Fruit fly (Drosophila melanogaster) whole organism, embryonic: ENCODE data around the gene CG8051.

Experiments
- CG10147 ChIP-seq: fragments of 200-800 bp; sonication (Bioruptor generic); optimal IDR thresholded peaks from 2 replicates; lab custom pipeline; 2019; ENCODE audit warnings: missing biosample characterization, mild to moderate bottlenecking, missing genetic modification characterization, moderate library complexity
- CG11093 ChIP-seq: fragments of 200-800 bp; sonication (Bioruptor generic); IDR thresholded peaks from 3 replicates; pipeline ENCODE4 v1.3.6; 2022; ENCODE audit warnings: missing biosample characterization, missing genetic modification characterization
- CG11696 ChIP-seq: fragments of 200-800 bp; sonication (Bioruptor generic); IDR thresholded peaks from 2 replicates; pipeline ENCODE4 v1.3.6; 2022; ENCODE audit warnings: missing biosample characterization, missing genetic modification characterization
- CG12155 ChIP-seq: fragments of 200-800 bp; sonication (Bioruptor generic); optimal IDR thresholded peaks from 3 replicates; lab custom pipeline; 2016; ENCODE audit warnings: missing biosample characterization, missing genetic modification characterization
- CG12219 ChIP-seq: fragments of 200-800 bp; sonication (Bioruptor generic); optimal IDR thresholded peaks from 3 replicates; lab custom pipeline; 2018; ENCODE audit warnings: missing biosample characterization, mild to moderate bottlenecking, missing genetic modification characterization
- CG13296 ChIP-seq: fragments of 200-800 bp; sonication (Bioruptor generic); optimal IDR thresholded peaks from 3 replicates; lab custom pipeline; 2018; ENCODE audit warnings: missing biosample characterization, mild to moderate bottlenecking, missing genetic modification characterization
- CG13424 ChIP-seq: fragments of 200-800 bp; sonication (Bioruptor generic); optimal IDR thresholded peaks from 2 replicates; lab custom pipeline; 2019; ENCODE audit warnings: missing biosample characterization, mild to moderate bottlenecking, missing genetic modification characterization, moderate library complexity
- CG14860 ChIP-seq: fragments of 200-800 bp; sonication (Bioruptor generic); IDR thresholded peaks from 3 replicates; pipeline ENCODE4 v1.3.6; 2022; ENCODE audit warnings: missing biosample characterization, missing genetic modification characterization; ENCODE audit not compliant: partially characterized antibody
- CG1602 ChIP-seq: fragments of 200-800 bp; sonication (Bioruptor generic); optimal IDR thresholded peaks from 3 replicates; lab custom pipeline; 2016; ENCODE audit warnings: missing biosample characterization, missing genetic modification characterization
- CG17359 ChIP-seq: fragments of 200-800 bp; sonication (Bioruptor generic); optimal IDR thresholded peaks from 3 replicates; lab custom pipeline; 2018; ENCODE audit warnings: missing biosample characterization, mild to moderate bottlenecking, missing genetic modification characterization, moderate library complexity
- CG2129 ChIP-seq: fragments of 200-800 bp; sonication (Bioruptor generic); IDR thresholded peaks from 2 replicates; pipeline ENCODE4 v1.3.6; 2022; ENCODE audit warnings: missing biosample characterization, missing genetic modification characterization; ENCODE audit not compliant: partially characterized antibody
- CG33557 ChIP-seq: fragments of 200-800 bp; sonication (Bioruptor generic); optimal IDR thresholded peaks from 2 replicates; lab custom pipeline; 2019; ENCODE audit warnings: missing biosample characterization, mild to moderate bottlenecking, missing genetic modification characterization, moderate library complexity
- CG3407 ChIP-seq: fragments of 200-800 bp; sonication (Bioruptor generic); optimal IDR thresholded peaks from 2 replicates; lab custom pipeline; 2018; ENCODE audit warnings: missing biosample characterization, mild to moderate bottlenecking, missing genetic modification characterization
- CG34376 ChIP-seq: fragments of 200-800 bp; sonication (Bioruptor generic); optimal IDR thresholded peaks from 2 replicates; lab custom pipeline; 2018; ENCODE audit warnings: missing biosample characterization, mild to moderate bottlenecking, missing genetic modification characterization
- CG34422 ChIP-seq: fragments of 200-800 bp; sonication (Bioruptor generic); IDR thresholded peaks from 3 replicates; pipeline ENCODE4 v1.3.6; 2022; ENCODE audit warnings: missing biosample characterization, missing genetic modification characterization
- CG3726 ChIP-seq: fragments of 200-800 bp; sonication (Bioruptor generic); IDR thresholded peaks from 3 replicates; pipeline ENCODE4, ENCODE4 v1.3.6; 2022; ENCODE audit warnings: missing biosample characterization, missing genetic modification characterization
- CG4617 ChIP-seq: fragments of 200-800 bp; sonication (Bioruptor generic); optimal IDR thresholded peaks from 3 replicates; lab custom pipeline; 2016; ENCODE audit warnings: missing biosample characterization, missing genetic modification characterization, borderline replicate concordance
- CG7745 ChIP-seq: fragments of 200-800 bp; sonication (Bioruptor generic); optimal IDR thresholded peaks from 2 replicates; lab custom pipeline; 2018; ENCODE audit warnings: missing biosample characterization, mild to moderate bottlenecking, missing genetic modification characterization, moderate library complexity
- CG7839 ChIP-seq: fragments of 200-800 bp; sonication (Bioruptor generic); optimal IDR thresholded peaks from 3 replicates; lab custom pipeline; 2018; ENCODE audit warnings: missing biosample characterization, mild to moderate bottlenecking, missing genetic modification characterization, moderate library complexity
- Chrac-16 ChIP-seq: fragments of 200-800 bp; sonication (Bioruptor generic); optimal IDR thresholded peaks from 3 replicates; lab custom pipeline; 2016; ENCODE audit warnings: missing biosample characterization, missing genetic modification characterization
- CoRest ChIP-seq: fragments of 200-800 bp; sonication (Bioruptor generic); optimal IDR thresholded peaks from 3 replicates; lab custom pipeline; 2018; ENCODE audit warnings: missing biosample characterization, mild to moderate bottlenecking, missing genetic modification characterization, moderate library complexity
- D19A ChIP-seq: fragments of 200-800 bp; optimal IDR thresholded peaks from 3 replicates; lab custom pipeline; 2019; ENCODE audit warnings: missing biosample characterization, mild to moderate bottlenecking, missing genetic modification characterization, moderate library complexity
- Dip3 ChIP-seq: fragments of 200-800 bp; sonication (Bioruptor generic); optimal IDR thresholded peaks from 3 replicates; lab custom pipeline; 2016; ENCODE audit warnings: missing biosample characterization, missing genetic modification characterization
- Jarid2 ChIP-seq: fragments of 200-800 bp; sonication (Bioruptor generic); optimal IDR thresholded peaks from 3 replicates; lab custom pipeline; 2017; ENCODE audit warnings: mild to moderate bottlenecking, missing biosample characterization, missing genetic modification reagents, missing genetic modification characterization
- Med ChIP-seq: fragments of 200-800 bp; sonication (Bioruptor generic); peaks from one replicate; lab custom pipeline; 2016; ENCODE audit warnings: missing biosample characterization, missing genetic modification characterization, mild to moderate bottlenecking, inconsistent platforms, moderate library complexity
- Nf-YB ChIP-seq: fragments of 200-800 bp; sonication (Bioruptor generic); optimal IDR thresholded peaks from 3 replicates; lab custom pipeline; 2019; ENCODE audit warnings: missing biosample characterization, mild to moderate bottlenecking, missing genetic modification characterization, moderate library complexity
- Pdp1 ChIP-seq, 2 experiments: fragments of 200-800 bp; sonication (Bioruptor generic); optimal IDR thresholded peaks; 3 replicates each; lab custom pipeline; 2016; ENCODE audit warnings: missing biosample characterization in 2 of 2, missing genetic modification characterization in 2 of 2, mild to moderate bottlenecking in 1 of 2, moderate library complexity in 1 of 2
- ac ChIP-seq: fragments of 200-800 bp; sonication (Bioruptor generic); optimal IDR thresholded peaks from 3 replicates; lab custom pipeline; 2017; ENCODE audit warnings: missing biosample characterization, mild to moderate bottlenecking, missing genetic modification characterization
- bab2 ChIP-seq: fragments of 200-800 bp; sonication (Bioruptor generic); optimal IDR thresholded peaks from 2 replicates; lab custom pipeline; 2016; ENCODE audit warnings: missing biosample characterization, missing genetic modification characterization
- bcd ChIP-seq: fragments of 200-800 bp; sonication (Bioruptor generic); optimal IDR thresholded peaks from 2 replicates; lab custom pipeline; 2017; ENCODE audit warnings: missing biosample characterization, mild to moderate bottlenecking, missing genetic modification characterization
- chn ChIP-seq: fragments of 200-800 bp; sonication (Bioruptor generic); optimal IDR thresholded peaks from 2 replicates; lab custom pipeline; 2016; ENCODE audit warnings: missing biosample characterization, missing genetic modification characterization
- corto ChIP-seq: fragments of 200-800 bp; sonication (Bioruptor generic); optimal IDR thresholded peaks from 2 replicates; lab custom pipeline; 2016; ENCODE audit warnings: missing biosample characterization, mild to moderate bottlenecking, missing genetic modification characterization, moderate library complexity
- fd102C ChIP-seq: fragments of 200-800 bp; sonication (Bioruptor generic); optimal IDR thresholded peaks from 2 replicates; lab custom pipeline; 2018; ENCODE audit warnings: missing biosample characterization, mild to moderate bottlenecking, missing genetic modification characterization, moderate library complexity
- fd96Cb ChIP-seq: fragments of 200-800 bp; sonication (Bioruptor generic); optimal IDR thresholded peaks from 2 replicates; lab custom pipeline; 2018; ENCODE audit warnings: missing biosample characterization, mild to moderate bottlenecking, missing genetic modification characterization, moderate library complexity
- fu2 ChIP-seq: fragments of 200-800 bp; sonication (Bioruptor generic); optimal IDR thresholded peaks from 2 replicates; lab custom pipeline; 2016; ENCODE audit warnings: missing biosample characterization, missing genetic modification characterization
- gce ChIP-seq: fragments of 200-800 bp; sonication (Bioruptor generic); IDR thresholded peaks from 3 replicates; pipeline ENCODE4 v1.3.6; 2022; ENCODE audit warnings: missing biosample characterization, missing genetic modification characterization
- grn ChIP-seq: fragments of 200-800 bp; sonication (Bioruptor generic); optimal IDR thresholded peaks from 3 replicates; lab custom pipeline; 2017; ENCODE audit warnings: missing biosample characterization, missing genetic modification characterization
- ham ChIP-seq: fragments of 200-800 bp; sonication (Bioruptor generic); IDR thresholded peaks from 2 replicates; pipeline ENCODE4 v1.3.6; 2022; ENCODE audit warnings: missing biosample characterization, missing genetic modification characterization
- ken ChIP-seq: fragments of 200-800 bp; sonication (Bioruptor generic); IDR thresholded peaks from 3 replicates; pipeline ENCODE4 v1.3.6; 2022; ENCODE audit warnings: missing biosample characterization, missing genetic modification characterization
- kni ChIP-seq: fragments of 200-800 bp; sonication (Bioruptor generic); optimal IDR thresholded peaks from 3 replicates; lab custom pipeline; 2017; ENCODE audit warnings: mild to moderate bottlenecking, missing biosample characterization, missing genetic modification reagents, missing genetic modification characterization
- mirr ChIP-seq: fragments of 200-800 bp; sonication (Bioruptor generic); optimal IDR thresholded peaks from 3 replicates; lab custom pipeline; 2018; ENCODE audit warnings: missing biosample characterization, mild to moderate bottlenecking, missing genetic modification characterization
- nmo ChIP-seq: fragments of 200-800 bp; sonication (Bioruptor generic); optimal IDR thresholded peaks from 2 replicates; lab custom pipeline; 2018; ENCODE audit warnings: missing biosample characterization, mild to moderate bottlenecking, missing genetic modification characterization, moderate library complexity
- oc ChIP-seq: fragments of 200-800 bp; sonication (Bioruptor generic); optimal IDR thresholded peaks from 2 replicates; lab custom pipeline; 2018; ENCODE audit warnings: missing biosample characterization, mild to moderate bottlenecking, missing genetic modification characterization, moderate library complexity
- salm ChIP-seq: fragments of 200-800 bp; sonication (Bioruptor generic); optimal IDR thresholded peaks from 2 replicates; lab custom pipeline; 2018; ENCODE audit warnings: missing biosample characterization, mild to moderate bottlenecking, missing genetic modification characterization
- shn ChIP-seq: fragments of 200-800 bp; sonication (Bioruptor generic); optimal IDR thresholded peaks from 3 replicates; lab custom pipeline; 2016; ENCODE audit warnings: missing biosample characterization, missing genetic modification characterization
- slbo ChIP-seq: fragments of 200-800 bp; sonication (Bioruptor generic); IDR thresholded peaks from 2 replicates; pipeline ENCODE4 v1.3.6; 2022; ENCODE audit warnings: missing biosample characterization, missing genetic modification characterization
- trh ChIP-seq: fragments of 200-800 bp; sonication (Bioruptor generic); optimal IDR thresholded peaks from 2 replicates; lab custom pipeline; 2016; ENCODE audit warnings: missing biosample characterization, missing genetic modification characterization
- wek ChIP-seq: fragments of 200-800 bp; sonication (Bioruptor generic); optimal IDR thresholded peaks from 3 replicates; lab custom pipeline; 2018; ENCODE audit warnings: missing biosample characterization, mild to moderate bottlenecking, missing genetic modification characterization, moderate library complexity
- zf30C ChIP-seq: fragments of 200-800 bp; sonication (Bioruptor generic); optimal IDR thresholded peaks from 3 replicates; lab custom pipeline; 2018; ENCODE audit warnings: missing biosample characterization, mild to moderate bottlenecking, missing genetic modification characterization

Gene CG8051

DNA sequence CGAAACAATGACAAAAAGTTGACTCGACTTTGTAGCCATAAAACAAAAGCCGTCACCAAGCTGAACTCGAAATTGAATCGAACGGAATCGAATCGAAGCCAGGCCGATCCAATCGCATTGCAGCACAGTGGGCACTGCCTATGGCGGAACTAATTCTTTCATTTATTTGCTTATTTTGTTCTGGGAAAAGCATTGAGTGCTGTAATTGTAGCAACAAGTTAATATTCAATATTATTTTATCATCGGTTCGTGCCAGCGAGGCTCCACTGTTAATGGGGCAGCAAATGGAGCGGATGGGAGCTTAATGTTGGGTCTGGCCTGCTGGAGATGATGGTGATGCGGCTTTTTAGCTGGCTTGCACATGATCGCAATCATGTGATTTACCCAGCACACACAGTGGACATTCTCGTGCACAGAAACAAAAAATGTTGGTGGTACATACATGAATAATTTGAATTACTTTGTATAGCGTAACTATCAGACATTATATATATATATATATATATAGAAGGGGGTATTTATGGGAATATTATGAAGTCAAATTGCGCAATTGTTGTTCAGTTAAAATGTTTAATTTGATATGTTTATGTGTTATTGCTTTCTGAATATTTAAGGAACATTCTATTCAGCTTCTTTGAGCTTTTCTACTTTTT is 18.3 kb downstream of the CG8051 start (continued):
- TF ChIP-seq CG34376 (GFP tag; lab: Kevin White, UChicago) (peak; percentile 18), CG17359 (tag; lab: Kevin White, UChicago) (peak; percentile 94), trh (GFP tag; lab: Kevin White, UChicago) (peak; percentile 71), kni (GFP tag; lab: Kevin White, UChicago) (peak; percentile 75), CG3407 (GFP tag; lab: Kevin White, UChicago) (peak; percentile 83), CG4617 (peak; percentile 69), CG11696 (peak; percentile 37; the same call in 1 of the 2 replicates), CG1602 (GFP tag; lab: Kevin White, UChicago) (peak; percentile 82), Pdp1 (GFP tag; optimal IDR thresholded peaks at IDR 0.05; lab: Kevin White, UChicago) (peak; percentile 83 to 88), CG34422 (GFP tag; lab: Robert Waterston, UW) (peak; percentile 95), slbo (GFP tag; lab: Robert Waterston, UW) (peak; percentile 90), CG10147 (GFP tag; lab: Kevin White, UChicago) (peak; percentile 67), ac (peak; percentile 25), zf30C (GFP tag; lab: Kevin White, UChicago) (no peak), wek (GFP tag; lab: Kevin White, UChicago) (peak; percentile 82), CoRest (peak; percentile 87), CG12219 (GFP tag; lab: Kevin White, UChicago) (peak; percentile 91), bcd (GFP tag; lab: Kevin White, UChicago) (peak; percentile 85), CG13296 (peak; percentile 85), CG13424 (tag; lab: Kevin White, UChicago) (peak; percentile 92), chn (peak; percentile 90), Dip3 (GFP tag; lab: Kevin White, UChicago) (peak; percentile 79), CG7839 (peak; percentile 90), CG14860 (GFP tag; lab: Robert Waterston, UW) (no peak), nmo (peak; percentile 88), grn (peak; percentile 52), ken (peak; percentile 95), fd96Cb (tag; lab: Kevin White, UChicago) (peak; percentile 90), ham (GFP tag; lab: Robert Waterston, UW) (no peak), CG3726 (GFP tag; lab: Robert Waterston, UW) (peak; percentile 92), bab2 (peak; percentile 88), CG7745 (tag; lab: Kevin White, UChicago) (no peak), Chrac-16 (peak; percentile 83), D19A (tag; lab: Kevin White, UChicago) (peak; percentile 78), salm (tag; lab: Kevin White, UChicago) (peak; percentile 88), Med (peak; percentile 98), CG12155 (GFP tag; lab: Kevin White, UChicago) (peak; percentile 68), gce (GFP tag; lab: Robert Waterston, UW) (peak; percentile 93), mirr (GFP tag; lab: Kevin White, UChicago) (peak; percentile 55), corto (GFP tag; lab: Kevin White, UChicago) (peak; percentile 95), Jarid2 (peak; percentile 43), CG33557 (GFP tag; lab: Kevin White, UChicago) (peak; percentile 74), Nf-YB (GFP tag; lab: Kevin White, UChicago) (peak; percentile 70), CG2129 (GFP tag; lab: Robert Waterston, UW) (no peak), fd102C (peak; percentile 17), fu2 (GFP tag; lab: Kevin White, UChicago) (peak; percentile 47), oc (peak; percentile 95), CG11093 (GFP tag; lab: Robert Waterston, UW) (peak; percentile 87), shn (GFP tag; lab: Kevin White, UChicago) (peak; percentile 61)
